Worm (Caenorhabditis elegans): ENCODE results near the gene act-3.

ce11 chrV:11046730-11047129, 27.6 kb downstream of the act-3 start, which contains the start of gene dhs-18:
- TF ChIP-seq tab-1 (GFP tag; IDR thresholded peaks at IDR 0.05) (no peak), cog-1 (tag; optimal IDR thresholded peaks at IDR 0.05) (no peak), ztf-23 (GFP tag; IDR thresholded peaks at IDR 0.05) (no peak), flt-1 (GFP tag; IDR thresholded peaks at IDR 0.05) (no peak), ztf-29 (GFP tag; IDR thresholded peaks at IDR 0.05) (no peak)
